Worm (Caenorhabditis elegans): ENCODE data around the gene K03A11.6.

Gene K03A11.6

ce11 chrX:13059984-13060383, 4.3 kb downstream of the K03A11.6 start:
- TF ChIP-seq unc-62 (GFP tag; optimal IDR thresholded peaks at IDR 0.05) = no peak

ce11 chrX:13061366-13061765, 5.7 kb downstream of the K03A11.6 start:
- TF ChIP-seq unc-62 (GFP tag; optimal IDR thresholded peaks at IDR 0.05) = no peak

ce11 chrX:13062934-13063585, 7.4 kb downstream of the K03A11.6 start, which contains the start of gene K03A11.5:
K03A11.5 (plus strand) TSS chrX:13063535.
- TF ChIP-seq unc-62 (GFP tag; optimal IDR thresholded peaks at IDR 0.05) = no peak

ce11 chrX:13071120-13071519, 15.5 kb downstream of the K03A11.6 start, which contains the start of gene cpx-2:
cpx-2 (minus strand) TSS chrX:13071220.
- TF ChIP-seq unc-62 (GFP tag; optimal IDR thresholded peaks at IDR 0.05) = no peak

- no peak for TF ChIP-seq unc-62 (GFP tag; optimal IDR thresholded peaks at IDR 0.05)
These were observed 18.7 kb downstream of the K03A11.6 start, which contains the start of gene ceh-28 for ce11 chrX:13074373-13074772. ceh-28 (plus strand) TSS chrX:13074673.

- TF ChIP-seq unc-62 (GFP tag; optimal IDR thresholded peaks at IDR 0.05) = no peak
These were observed 22.2 kb downstream of the K03A11.6 start, which contains the start of gene K03A11.4 for ce11 chrX:13077872-13078271. K03A11.4 (plus strand) TSS chrX:13078172.

- no peak for TF ChIP-seq unc-62 (GFP tag; optimal IDR thresholded peaks at IDR 0.05)
These were observed 26.7 kb downstream of the K03A11.6 start, which contains the start of gene str-10 for ce11 chrX:13082326-13082725. str-10 (plus strand) TSS chrX:13082626.

- no peak for TF ChIP-seq unc-62 (GFP tag; optimal IDR thresholded peaks at IDR 0.05)
These were observed 28.6 kb downstream of the K03A11.6 start, which contains the start of gene R03G8.1 for ce11 chrX:13084273-13084672. R03G8.1 (plus strand) TSS chrX:13084573.

ce11 chrX:13088539-13088938, 32.9 kb downstream of the K03A11.6 start:
- no peak for TF ChIP-seq unc-62 (GFP tag; optimal IDR thresholded peaks at IDR 0.05)

- TF ChIP-seq unc-62 (GFP tag; optimal IDR thresholded peaks at IDR 0.05) = no peak
These were observed 35.0 kb downstream of the K03A11.6 start, which contains the start of gene R03G8.3 for ce11 chrX:13090665-13091064. R03G8.3 (plus strand) TSS chrX:13090965.

- TF ChIP-seq unc-62 (GFP tag; optimal IDR thresholded peaks at IDR 0.05) = no peak
These were observed 35.5 kb downstream of the K03A11.6 start for ce11 chrX:13091199-13091598.

ce11 chrX:13100410-13100809, 44.8 kb downstream of the K03A11.6 start, which contains the start of gene R03G8.6:
R03G8.6 (minus strand) TSS chrX:13100510.
- TF ChIP-seq unc-62 (GFP tag; optimal IDR thresholded peaks at IDR 0.05) = no peak

- no peak for TF ChIP-seq unc-62 (GFP tag; optimal IDR thresholded peaks at IDR 0.05)
These were observed 47.2 kb downstream of the K03A11.6 start for ce11 chrX:13102838-13103237.

ce11 chrX:13104966-13105365, 49.3 kb downstream of the K03A11.6 start, which contains the start of gene F17H10.1:
F17H10.1 (plus strand) TSS chrX:13105241.
- TF ChIP-seq unc-62 (GFP tag; optimal IDR thresholded peaks at IDR 0.05) = no peak

- TF ChIP-seq unc-62 (GFP tag; optimal IDR thresholded peaks at IDR 0.05) = no peak
These were observed 50.6 kb downstream of the K03A11.6 start for ce11 chrX:13106177-13106761.

Data from whole organism, dauer.